Fruit fly (Drosophila melanogaster) whole organism, embryonic: Measurements from ENCODE around the gene CG32537.

Source experiments
- Abd-B ChIP-seq: fragments of 200-800 bp; sonication (Bioruptor generic); optimal IDR thresholded peaks from 2 replicates; lab custom pipeline; 2018; ENCODE audit warnings: missing biosample characterization, mild to moderate bottlenecking, missing genetic modification characterization, moderate library complexity
- Atf-2 ChIP-seq: fragments of 200-800 bp; sonication (Bioruptor generic); optimal IDR thresholded peaks from 2 replicates; lab custom pipeline; 2016; ENCODE audit warnings: missing biosample characterization, missing genetic modification characterization
- CG10267 ChIP-seq: fragments of 200-800 bp; sonication (Bioruptor generic); optimal IDR thresholded peaks from 2 replicates; lab custom pipeline; 2018; ENCODE audit warnings: missing biosample characterization, mild to moderate bottlenecking, missing genetic modification characterization, moderate library complexity
- CG10366 ChIP-seq: fragments of 200-800 bp; sonication (Bioruptor generic); IDR thresholded peaks from 2 replicates; pipeline ENCODE4 v1.3.6; 2022; ENCODE audit warnings: missing biosample characterization, missing genetic modification characterization
- CG12391 ChIP-seq: fragments of 200-800 bp; sonication (Bioruptor generic); optimal IDR thresholded peaks from 3 replicates; lab custom pipeline; 2018; ENCODE audit warnings: missing biosample characterization, mild to moderate bottlenecking, missing genetic modification characterization, moderate library complexity
- CG13287 ChIP-seq: fragments of 200-800 bp; sonication (Bioruptor generic); IDR thresholded peaks from 2 replicates; pipeline ENCODE4 v1.3.6; 2022; ENCODE audit warnings: missing biosample characterization, missing genetic modification characterization; ENCODE audit not compliant: partially characterized antibody
- CG16813 ChIP-seq: fragments of 200-800 bp; sonication (Bioruptor generic); IDR thresholded peaks from 3 replicates; pipeline ENCODE4 v1.3.6; 2022; ENCODE audit warnings: missing biosample characterization, missing genetic modification characterization; ENCODE audit not compliant: partially characterized antibody
- CG17186 ChIP-seq: fragments of 200-800 bp; sonication (Bioruptor generic); optimal IDR thresholded peaks from 3 replicates; lab custom pipeline; 2017; ENCODE audit warnings: missing biosample characterization, missing genetic modification reagents, missing genetic modification characterization
- CG17359 ChIP-seq: fragments of 200-800 bp; sonication (Bioruptor generic); optimal IDR thresholded peaks from 3 replicates; lab custom pipeline; 2018; ENCODE audit warnings: missing biosample characterization, mild to moderate bottlenecking, missing genetic modification characterization, moderate library complexity
- CG2120 ChIP-seq: fragments of 200-800 bp; sonication (Bioruptor generic); optimal IDR thresholded peaks from 3 replicates; lab custom pipeline; 2016; ENCODE audit warnings: missing biosample characterization, missing genetic modification characterization
- CG3281 ChIP-seq: fragments of 200-800 bp; sonication (Bioruptor generic); optimal IDR thresholded peaks from 3 replicates; lab custom pipeline; 2017; ENCODE audit warnings: missing biosample characterization, mild to moderate bottlenecking, missing genetic modification characterization
- CG34224 ChIP-seq: fragments of 200-800 bp; sonication (Bioruptor generic); IDR thresholded peaks from 3 replicates; pipeline ENCODE4 v1.3.6; 2022; ENCODE audit warnings: missing biosample characterization, missing genetic modification characterization; ENCODE audit not compliant: partially characterized antibody
- CG4360 ChIP-seq: fragments of 200-800 bp; sonication (Bioruptor generic); IDR thresholded peaks from 2 replicates; pipeline ENCODE4 v1.3.6; 2022; ENCODE audit warnings: missing biosample characterization, missing genetic modification characterization
- CG4730 ChIP-seq: fragments of 200-800 bp; sonication (Bioruptor generic); IDR thresholded peaks from 2 replicates; pipeline ENCODE4 v1.3.6; 2022; ENCODE audit warnings: missing biosample characterization, missing genetic modification characterization
- CG6272 ChIP-seq: fragments of 200-800 bp; sonication (Bioruptor generic); IDR thresholded peaks from 2 replicates; pipeline ENCODE4 v1.3.6; 2022; ENCODE audit warnings: missing biosample characterization, missing genetic modification characterization
- CG7987 ChIP-seq: fragments of 200-800 bp; sonication (Bioruptor generic); optimal IDR thresholded peaks from 2 replicates; lab custom pipeline; 2018; ENCODE audit warnings: missing biosample characterization, mild to moderate bottlenecking, missing genetic modification characterization, moderate library complexity
- Dll ChIP-seq: fragments of 200-800 bp; sonication (Bioruptor generic); IDR thresholded peaks from 4 replicates; pipeline ENCODE4 v1.3.6; 2022; ENCODE audit warnings: missing biosample characterization, missing genetic modification characterization; ENCODE audit not compliant: partially characterized antibody
- Dref ChIP-seq: fragments of 200-800 bp; sonication (Bioruptor generic); IDR thresholded peaks from 2 replicates; pipeline ENCODE4 v1.3.6; 2022; ENCODE audit warnings: missing biosample characterization, missing genetic modification characterization
- Ets97D ChIP-seq: fragments of 200-800 bp; sonication (Bioruptor generic); optimal IDR thresholded peaks from 3 replicates; lab custom pipeline; 2016; ENCODE audit warnings: missing biosample characterization, missing genetic modification characterization
- Gug ChIP-seq: fragments of 200-800 bp; sonication (Bioruptor generic); IDR thresholded peaks from 4 replicates; pipeline ENCODE4 v1.3.6; 2022; ENCODE audit warnings: missing biosample characterization, missing genetic modification characterization
- HLH4C ChIP-seq: fragments of 200-800 bp; sonication (Bioruptor generic); IDR thresholded peaks from 3 replicates; pipeline ENCODE4 v1.3.6; 2022; ENCODE audit warnings: missing biosample characterization, missing genetic modification characterization; ENCODE audit not compliant: partially characterized antibody
- Hsf ChIP-seq: fragments of 200-800 bp; sonication (Bioruptor generic); optimal IDR thresholded peaks from 3 replicates; lab custom pipeline; 2016; ENCODE audit warnings: missing biosample characterization, missing genetic modification characterization
- Lim3 ChIP-seq: fragments of 200-800 bp; sonication (Bioruptor generic); IDR thresholded peaks from 2 replicates; pipeline ENCODE4 v1.3.6; 2022; ENCODE audit warnings: missing biosample characterization, missing genetic modification characterization
- Max ChIP-seq: fragments of 200-800 bp; sonication (Bioruptor generic); optimal IDR thresholded peaks from 2 replicates; lab custom pipeline; 2016; ENCODE audit warnings: missing biosample characterization, mild to moderate bottlenecking, missing genetic modification characterization
- Oli ChIP-seq: fragments of 200-800 bp; sonication (Bioruptor generic); optimal IDR thresholded peaks from 2 replicates; lab custom pipeline; 2018; ENCODE audit warnings: missing biosample characterization, mild to moderate bottlenecking, missing genetic modification characterization, moderate library complexity
- Ptx1 ChIP-seq: fragments of 200-800 bp; sonication (Bioruptor generic); IDR thresholded peaks from 2 replicates; pipeline ENCODE4 v1.3.6; 2022; ENCODE audit warnings: missing biosample characterization, missing genetic modification characterization
- Sox100B ChIP-seq: fragments of 200-800 bp; sonication (Bioruptor generic); optimal IDR thresholded peaks from 3 replicates; lab custom pipeline; 2018; ENCODE audit warnings: missing biosample characterization, mild to moderate bottlenecking, missing genetic modification characterization
- TFAM ChIP-seq: fragments of 200-800 bp; sonication (Bioruptor generic); optimal IDR thresholded peaks from 2 replicates; lab custom pipeline; 2017; ENCODE audit warnings: missing biosample characterization, missing genetic modification characterization, inconsistent platforms
- Taf1 ChIP-seq: fragments of 200-800 bp; sonication (Bioruptor generic); IDR thresholded peaks from 2 replicates; pipeline ENCODE4 v1.3.6; 2022; ENCODE audit warnings: missing biosample characterization, missing genetic modification characterization
- al ChIP-seq: fragments of 200-800 bp; sonication (Bioruptor generic); IDR thresholded peaks from 2 replicates; pipeline ENCODE4 v1.3.6; 2022; ENCODE audit warnings: missing biosample characterization, missing genetic modification characterization
- ato ChIP-seq: fragments of 200-800 bp; sonication (Bioruptor generic); IDR thresholded peaks from 2 replicates; pipeline ENCODE4 v1.3.6; 2022; ENCODE audit warnings: missing biosample characterization, missing genetic modification characterization; ENCODE audit not compliant: partially characterized antibody
- chinmo ChIP-seq: fragments of 200-800 bp; sonication (Bioruptor generic); IDR thresholded peaks from 4 replicates; pipeline ENCODE4 v1.3.6; 2022; ENCODE audit warnings: missing biosample characterization, missing genetic modification characterization; ENCODE audit not compliant: partially characterized antibody
- croc ChIP-seq: fragments of 200-800 bp; sonication (Bioruptor generic); conservative IDR thresholded peaks from 3 replicates; pipeline ENCODE4 v1.3.6; 2022; ENCODE audit warnings: missing biosample characterization, missing genetic modification characterization
- crp ChIP-seq, 2 experiments: fragments of 200-800 bp; sonication (Bioruptor generic); optimal IDR thresholded peaks; 2 replicates in 1 of 2; 3 replicates in 1 of 2; lab custom pipeline; 2017; ENCODE audit warnings: missing biosample characterization in 2 of 2, missing genetic modification characterization in 2 of 2, mild to moderate bottlenecking in 1 of 2, moderate library complexity in 1 of 2
- da ChIP-seq: fragments of 200-800 bp; sonication (Bioruptor generic); optimal IDR thresholded peaks from 2 replicates; lab custom pipeline; 2016; ENCODE audit warnings: missing biosample characterization, missing genetic modification characterization
- dmrt99B ChIP-seq: fragments of 200-800 bp; sonication (Bioruptor generic); optimal IDR thresholded peaks from 2 replicates; lab custom pipeline; 2018; ENCODE audit warnings: missing biosample characterization, mild to moderate bottlenecking, missing genetic modification characterization, moderate library complexity
- fru ChIP-seq: fragments of >200 bp; optimal IDR thresholded peaks from 2 replicates; lab custom pipeline; 2017
- gfzf ChIP-seq: fragments of 200-800 bp; sonication (Bioruptor generic); optimal IDR thresholded peaks from 2 replicates; lab custom pipeline; 2016; ENCODE audit warnings: missing biosample characterization, mild to moderate bottlenecking, missing genetic modification characterization, moderate library complexity
- knrl ChIP-seq: fragments of 200-800 bp; sonication (Bioruptor generic); IDR thresholded peaks from 3 replicates; pipeline ENCODE4 v1.3.6; 2022; ENCODE audit warnings: missing biosample characterization, missing genetic modification characterization; ENCODE audit not compliant: partially characterized antibody
- lmd ChIP-seq: fragments of 200-800 bp; sonication (Bioruptor generic); IDR thresholded peaks from 2 replicates; pipeline ENCODE4 v1.3.6; 2022; ENCODE audit warnings: missing biosample characterization, missing genetic modification characterization
- oc ChIP-seq: fragments of 200-800 bp; sonication (Bioruptor generic); optimal IDR thresholded peaks from 2 replicates; lab custom pipeline; 2018; ENCODE audit warnings: missing biosample characterization, mild to moderate bottlenecking, missing genetic modification characterization, moderate library complexity
- pan ChIP-seq, 4 experiments: fragments of >200 bp in 3 of 4; fragments of 200-800 bp in 1 of 4; sonication (Bioruptor generic) in 1 of 4; optimal IDR thresholded peaks in 3 of 4; IDR thresholded peaks in 1 of 4; 2 replicates each; pipeline versions ENCODE4 v1.3.6 to Lab custom; 2017 to 2022; ENCODE audit warnings: missing biosample characterization in 2 of 4, missing genetic modification characterization in 2 of 4, mixed read lengths in 1 of 4
- sd ChIP-seq: fragments of 200-800 bp; sonication (Bioruptor generic); optimal IDR thresholded peaks from 3 replicates; lab custom pipeline; 2018; ENCODE audit warnings: missing biosample characterization, mild to moderate bottlenecking, missing genetic modification characterization, moderate library complexity
- shn ChIP-seq: fragments of 200-800 bp; sonication (Bioruptor generic); optimal IDR thresholded peaks from 3 replicates; lab custom pipeline; 2016; ENCODE audit warnings: missing biosample characterization, missing genetic modification characterization
- sim ChIP-seq: fragments of 200-800 bp; sonication (Bioruptor generic); IDR thresholded peaks from 2 replicates; pipeline ENCODE4 v1.3.6; 2022; ENCODE audit warnings: missing biosample characterization, missing genetic modification characterization
- unc-4 ChIP-seq: fragments of 200-800 bp; sonication (Bioruptor generic); IDR thresholded peaks from 2 replicates; pipeline ENCODE4 v1.3.6; 2022; ENCODE audit warnings: missing biosample characterization, missing genetic modification characterization; ENCODE audit not compliant: partially characterized antibody
- wek ChIP-seq: fragments of 200-800 bp; sonication (Bioruptor generic); optimal IDR thresholded peaks from 3 replicates; lab custom pipeline; 2018; ENCODE audit warnings: missing biosample characterization, mild to moderate bottlenecking, missing genetic modification characterization, moderate library complexity

The CG32537 gene

DNA sequence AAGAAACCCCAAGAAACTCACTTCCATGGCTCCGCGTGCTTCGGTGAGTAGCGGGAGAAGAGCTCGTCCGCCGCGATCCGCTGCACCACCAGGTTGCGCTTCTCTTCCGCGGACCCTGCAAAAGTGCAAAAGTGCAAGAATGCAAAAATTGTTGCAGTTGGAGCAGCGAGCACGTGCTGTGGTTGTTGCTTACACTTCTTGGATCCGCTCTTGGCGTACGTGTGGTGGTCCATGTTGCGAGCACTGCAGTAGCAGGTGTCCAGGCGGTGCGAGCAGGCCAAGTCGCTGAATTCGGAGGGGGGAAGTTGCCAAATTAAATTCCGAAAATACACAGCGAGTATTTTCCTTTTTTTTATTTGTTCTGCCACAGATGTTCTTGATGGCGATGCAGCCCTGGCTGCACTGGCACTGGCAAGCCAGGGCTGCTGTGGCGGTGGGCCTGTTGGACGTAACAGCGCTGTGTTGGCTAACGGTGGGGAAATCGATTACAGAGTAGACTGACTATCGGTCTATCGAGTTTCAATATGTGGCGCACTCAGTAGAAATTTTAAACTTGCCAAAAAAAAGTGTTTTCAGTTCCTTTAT is 7.8 kb downstream of the CG32537 start, which contains the start of gene CG8010 (continued):
- TF ChIP-seq croc (GFP tag; lab: Robert Waterston, UW) (no peak), wek (no peak), Hsf (peak; percentile 2), knrl (GFP tag; lab: Robert Waterston, UW) (0 out of 3 replicates have a peak, but pooled peaks have one; percentile 13), CG12391 (peak; percentile 17), CG4360 (GFP tag; lab: Robert Waterston, UW) (peak; percentile 16; the same call in 1 of the 2 replicates), fru (lab: Kevin White, UChicago) (no peak), unc-4 (peak; percentile 47; the same call in 1 of the 2 replicates), ato (GFP tag; lab: Robert Waterston, UW) (peak; percentile 28; the same call in 1 of the 2 replicates), CG2120 (peak; percentile 55), Taf1 (GFP tag; lab: Robert Waterston, UW) (no peak), CG13287 (GFP tag; lab: Robert Waterston, UW) (peak; percentile 73), CG7987 (GFP tag; lab: Kevin White, UChicago) (peak; percentile 31), CG6272 (GFP tag; lab: Robert Waterston, UW) (no peak), gfzf (GFP tag; lab: Kevin White, UChicago) (peak; percentile 35), Atf-2 (no peak), Dref (peak; percentile 79), CG17359 (tag; lab: Kevin White, UChicago) (no peak), al (GFP tag; lab: Robert Waterston, UW) (no peak), dmrt99B (no peak), crp (GFP tag; optimal IDR thresholded peaks at IDR 0.05; lab: Kevin White, UChicago) (peak in 1 of 2 experiments; percentile 82), TFAM (GFP tag; lab: Kevin White, UChicago) (no peak), Abd-B (GFP tag; lab: Kevin White, UChicago) (no peak), Max (GFP tag; lab: Kevin White, UChicago) (peak; percentile 22), CG17186 (GFP tag; lab: Kevin White, UChicago) (peak; percentile 48), lmd (peak; percentile 13; the same call in 1 of the 2 replicates), Ptx1 (GFP tag; lab: Robert Waterston, UW) (peak; percentile 33; the same call in 1 of the 2 replicates), Dll (GFP tag; lab: Robert Waterston, UW) (peak; percentile 48; the same call in 1 of the 4 replicates), da (peak; percentile 24), Sox100B (no peak), sd (tag; lab: Kevin White, UChicago) (no peak), CG4730 (GFP tag; lab: Robert Waterston, UW) (no peak), oc (no peak), Ets97D (peak; percentile 11), CG10267 (peak; percentile 40), CG34224 (GFP tag; lab: Robert Waterston, UW) (peak; percentile 67), sim (GFP tag; lab: Robert Waterston, UW) (no peak), CG10366 (GFP tag; lab: Robert Waterston, UW) (peak; percentile 24; the same call in 1 of the 2 replicates), Oli (tag; lab: Kevin White, UChicago) (no peak), shn (no peak), HLH4C (GFP tag; lab: Robert Waterston, UW) (peak; percentile 58; the same call in 2 of the 3 replicates), CG16813 (GFP tag; lab: Robert Waterston, UW) (peak; percentile 38; the same call in 1 of the 3 replicates), chinmo (GFP tag; lab: Robert Waterston, UW) (0 out of 4 replicates have a peak, but pooled peaks have one; percentile 67), pan (optimal IDR thresholded peaks at IDR 0.05; lab: Kevin White, UChicago) (no peak), pan (GFP tag; optimal IDR thresholded peaks at IDR 0.05 in 1 of 2, IDR thresholded peaks at IDR 0.05 in 1 of 2) (peak in 1 of 2 experiments; percentile 13), Lim3 (no peak), CG3281 (GFP tag; lab: Kevin White, UChicago) (peak; percentile 44), Gug (0 out of 4 replicates have a peak, but pooled peaks have one; percentile 13)
